Fruit fly (Drosophila melanogaster) whole organism, embryonic: ENCODE measurements around the gene CG15880.

ENCODE experiments used
- B-H2 ChIP-seq: fragments of 200-800 bp; sonication (Bioruptor generic); optimal IDR thresholded peaks from 2 replicates; lab custom pipeline; 2018; ENCODE audit warnings: missing biosample characterization, mild to moderate bottlenecking, missing genetic modification characterization
- CG10209 ChIP-seq: fragments of 200-800 bp; sonication (Bioruptor generic); optimal IDR thresholded peaks from 3 replicates; lab custom pipeline; 2017; ENCODE audit warnings: missing biosample characterization, mild to moderate bottlenecking, missing genetic modification characterization, missing genetic modification reagents
- CG10462 ChIP-seq: fragments of 200-800 bp; sonication (Bioruptor generic); optimal IDR thresholded peaks from 2 replicates; lab custom pipeline; 2016; ENCODE audit warnings: missing biosample characterization, missing genetic modification characterization
- CG11456 ChIP-seq: fragments of 200-800 bp; sonication (Bioruptor generic); IDR thresholded peaks from 3 replicates; pipeline ENCODE4 v1.3.6; 2022; ENCODE audit warnings: missing biosample characterization, missing genetic modification characterization
- CG13894 ChIP-seq: fragments of 200-800 bp; sonication (Bioruptor generic); optimal IDR thresholded peaks from 3 replicates; lab custom pipeline; 2018; ENCODE audit warnings: missing biosample characterization, mild to moderate bottlenecking, missing genetic modification characterization, moderate library complexity
- CG14014 ChIP-seq: fragments of 200-800 bp; sonication (Bioruptor generic); IDR thresholded peaks from 2 replicates; pipeline ENCODE4 v1.3.6; 2022; ENCODE audit warnings: missing biosample characterization, missing genetic modification characterization
- CG14965 ChIP-seq: fragments of 200-800 bp; sonication (Bioruptor generic); optimal IDR thresholded peaks from 2 replicates; lab custom pipeline; 2016; ENCODE audit warnings: missing biosample characterization, missing genetic modification characterization, borderline replicate concordance
- CG15514 ChIP-seq: fragments of 200-800 bp; sonication (Bioruptor generic); optimal IDR thresholded peaks from 3 replicates; lab custom pipeline; 2017; ENCODE audit warnings: missing biosample characterization, missing genetic modification characterization, mild to moderate bottlenecking, moderate library complexity, missing genetic modification reagents
- CG16815 ChIP-seq: fragments of 200-800 bp; sonication (Bioruptor generic); optimal IDR thresholded peaks from 3 replicates; lab custom pipeline; 2017; ENCODE audit warnings: missing biosample characterization, mild to moderate bottlenecking, missing genetic modification characterization
- CG17385 ChIP-seq: fragments of 200-800 bp; sonication (Bioruptor generic); optimal IDR thresholded peaks from 3 replicates; lab custom pipeline; 2018; ENCODE audit warnings: missing biosample characterization, mild to moderate bottlenecking, missing genetic modification characterization
- CG18262 ChIP-seq: fragments of 200-800 bp; optimal IDR thresholded peaks from 3 replicates; lab custom pipeline; 2019; ENCODE audit warnings: missing biosample characterization, mild to moderate bottlenecking, missing genetic modification characterization, moderate library complexity
- CG2129 ChIP-seq: fragments of 200-800 bp; sonication (Bioruptor generic); IDR thresholded peaks from 2 replicates; pipeline ENCODE4 v1.3.6; 2022; ENCODE audit warnings: missing biosample characterization, missing genetic modification characterization; ENCODE audit not compliant: partially characterized antibody
- CG2202 ChIP-seq: fragments of 200-800 bp; sonication (Bioruptor generic); optimal IDR thresholded peaks from 2 replicates; lab custom pipeline; 2018; ENCODE audit warnings: missing biosample characterization, mild to moderate bottlenecking, missing genetic modification characterization
- CG30020 ChIP-seq: fragments of 200-800 bp; optimal IDR thresholded peaks from 2 replicates; lab custom pipeline; 2019; ENCODE audit warnings: missing biosample characterization, mild to moderate bottlenecking, missing genetic modification characterization, moderate library complexity
- CG32532 ChIP-seq: fragments of 200-800 bp; sonication (Bioruptor generic); IDR thresholded peaks from 2 replicates; pipeline ENCODE4 v1.3.6; 2022; ENCODE audit warnings: missing biosample characterization, missing genetic modification characterization
- CG43689 ChIP-seq: fragments of 200-800 bp; sonication (Bioruptor generic); IDR thresholded peaks from 2 replicates; pipeline ENCODE4 v1.3.6; 2022; ENCODE audit warnings: missing biosample characterization, missing genetic modification characterization
- CG7786 ChIP-seq: fragments of 200-800 bp; sonication (Bioruptor generic); optimal IDR thresholded peaks from 2 replicates; lab custom pipeline; 2016; ENCODE audit warnings: missing biosample characterization, missing genetic modification characterization
- CTCF ChIP-seq: fragments of 200-800 bp; sonication (Bioruptor generic); optimal IDR thresholded peaks from 2 replicates; lab custom pipeline; 2017; ENCODE audit warnings: missing biosample characterization, mild to moderate bottlenecking, missing genetic modification characterization, moderate library complexity
- D19B ChIP-seq: fragments of 200-800 bp; sonication (Bioruptor generic); optimal IDR thresholded peaks from 2 replicates; lab custom pipeline; 2017; ENCODE audit warnings: missing biosample characterization, mild to moderate bottlenecking, missing genetic modification characterization
- Dbx ChIP-seq: fragments of 200-800 bp; sonication (Bioruptor generic); IDR thresholded peaks from 3 replicates; pipeline ENCODE4 v1.3.6; 2022; ENCODE audit warnings: missing biosample characterization, missing genetic modification characterization
- Dek ChIP-seq: fragments of 200-800 bp; sonication (Bioruptor generic); optimal IDR thresholded peaks from 3 replicates; lab custom pipeline; 2019; ENCODE audit warnings: missing biosample characterization, mild to moderate bottlenecking, missing genetic modification characterization, moderate library complexity
- Doc2 ChIP-seq: fragments of 200-800 bp; sonication (Bioruptor generic); IDR thresholded peaks from 2 replicates; pipeline ENCODE4 v1.3.6; 2022; ENCODE audit warnings: missing biosample characterization, missing genetic modification characterization
- Dref ChIP-seq: fragments of 200-800 bp; sonication (Bioruptor generic); IDR thresholded peaks from 2 replicates; pipeline ENCODE4 v1.3.6; 2022; ENCODE audit warnings: missing biosample characterization, missing genetic modification characterization
- HmgD ChIP-seq: fragments of 200-800 bp; sonication (Bioruptor generic); optimal IDR thresholded peaks from 3 replicates; lab custom pipeline; 2016; ENCODE audit warnings: missing biosample characterization, missing genetic modification characterization
- Hmx ChIP-seq: fragments of 200-800 bp; sonication (Bioruptor generic); optimal IDR thresholded peaks from 2 replicates; lab custom pipeline; 2016; ENCODE audit warnings: missing biosample characterization, missing genetic modification characterization
- Meics ChIP-seq: fragments of 200-800 bp; sonication (Bioruptor generic); optimal IDR thresholded peaks from 2 replicates; lab custom pipeline; 2017; ENCODE audit warnings: missing biosample characterization, mild to moderate bottlenecking, missing genetic modification characterization
- NK7.1 ChIP-seq: fragments of 200-800 bp; sonication (Bioruptor generic); optimal IDR thresholded peaks from 3 replicates; lab custom pipeline; 2016; ENCODE audit warnings: missing biosample characterization, missing genetic modification characterization
- Scr ChIP-seq: fragments of 200-800 bp; sonication (Bioruptor generic); IDR thresholded peaks from 2 replicates; pipeline ENCODE4 v1.3.6; 2022; ENCODE audit warnings: missing biosample characterization, missing genetic modification characterization; ENCODE audit not compliant: partially characterized antibody
- Side ChIP-seq: fragments of 200-800 bp; sonication (Bioruptor generic); optimal IDR thresholded peaks from 2 replicates; lab custom pipeline; 2016; ENCODE audit warnings: missing biosample characterization, missing genetic modification characterization
- Sry-β ChIP-seq: fragments of 200-800 bp; sonication (Bioruptor generic); optimal IDR thresholded peaks from 2 replicates; lab custom pipeline; 2018; ENCODE audit warnings: missing biosample characterization, mild to moderate bottlenecking, missing genetic modification characterization, moderate library complexity
- abd-A ChIP-seq: fragments of 200-800 bp; sonication (Bioruptor generic); optimal IDR thresholded peaks from 3 replicates; lab custom pipeline; 2019; ENCODE audit warnings: missing biosample characterization, mild to moderate bottlenecking, missing genetic modification characterization, moderate library complexity
- ac ChIP-seq: fragments of 200-800 bp; sonication (Bioruptor generic); optimal IDR thresholded peaks from 3 replicates; lab custom pipeline; 2017; ENCODE audit warnings: missing biosample characterization, mild to moderate bottlenecking, missing genetic modification characterization
- bab2 ChIP-seq: fragments of 200-800 bp; sonication (Bioruptor generic); optimal IDR thresholded peaks from 2 replicates; lab custom pipeline; 2016; ENCODE audit warnings: missing biosample characterization, missing genetic modification characterization
- bigmax ChIP-seq: fragments of 200-800 bp; sonication (Bioruptor generic); optimal IDR thresholded peaks from 2 replicates; lab custom pipeline; 2018; ENCODE audit warnings: missing biosample characterization, mild to moderate bottlenecking, missing genetic modification characterization
- chm ChIP-seq: fragments of 200-800 bp; sonication (Bioruptor generic); IDR thresholded peaks from 2 replicates; pipeline ENCODE4 v1.3.6; 2022; ENCODE audit warnings: missing biosample characterization, missing genetic modification characterization
- crc ChIP-seq: fragments of 200-800 bp; sonication (Bioruptor generic); optimal IDR thresholded peaks from 2 replicates; lab custom pipeline; 2016; ENCODE audit warnings: missing biosample characterization, missing genetic modification characterization
- dan ChIP-seq: fragments of 200-800 bp; sonication (Bioruptor generic); IDR thresholded peaks from 2 replicates; pipeline ENCODE4 v1.3.6; 2022; ENCODE audit warnings: missing biosample characterization, missing genetic modification characterization
- danr ChIP-seq: fragments of 200-800 bp; sonication (Bioruptor generic); IDR thresholded peaks from 2 replicates; pipeline ENCODE4 v1.3.6; 2022; ENCODE audit warnings: missing biosample characterization, missing genetic modification characterization
- esg ChIP-seq: fragments of 200-800 bp; sonication (Bioruptor generic); conservative IDR thresholded peaks from 2 replicates; pipeline ENCODE4 v1.3.6; 2022; ENCODE audit warnings: missing biosample characterization, missing genetic modification characterization
- exex ChIP-seq: fragments of 200-800 bp; sonication (Bioruptor generic); optimal IDR thresholded peaks from 4 replicates; lab custom pipeline; 2018; ENCODE audit warnings: missing biosample characterization, mild to moderate bottlenecking, missing genetic modification characterization, moderate library complexity
- gce ChIP-seq: fragments of 200-800 bp; sonication (Bioruptor generic); IDR thresholded peaks from 3 replicates; pipeline ENCODE4 v1.3.6; 2022; ENCODE audit warnings: missing biosample characterization, missing genetic modification characterization
- gsb ChIP-seq: fragments of 200-800 bp; sonication (Bioruptor generic); IDR thresholded peaks from 2 replicates; pipeline ENCODE4 v1.3.6; 2022; ENCODE audit warnings: missing biosample characterization, missing genetic modification characterization
- hth ChIP-seq: fragments of >200 bp; optimal IDR thresholded peaks from 2 replicates; lab custom pipeline; 2017; ENCODE audit warnings: inconsistent platforms
- maf-S ChIP-seq: fragments of 200-800 bp; sonication (Bioruptor generic); optimal IDR thresholded peaks from 2 replicates; lab custom pipeline; 2016; ENCODE audit warnings: missing biosample characterization, missing genetic modification characterization
- pho ChIP-seq: fragments of 200-800 bp; sonication (Bioruptor generic); optimal IDR thresholded peaks from 2 replicates; lab custom pipeline; 2016; ENCODE audit warnings: missing biosample characterization, missing genetic modification characterization
- sim ChIP-seq: fragments of 200-800 bp; sonication (Bioruptor generic); IDR thresholded peaks from 2 replicates; pipeline ENCODE4 v1.3.6; 2022; ENCODE audit warnings: missing biosample characterization, missing genetic modification characterization
- so ChIP-seq: fragments of 200-800 bp; sonication (Bioruptor generic); IDR thresholded peaks from 3 replicates; pipeline ENCODE4 v1.3.6; 2022; ENCODE audit warnings: missing biosample characterization, missing genetic modification characterization
- sob ChIP-seq: fragments of 200-800 bp; sonication (Bioruptor generic); IDR thresholded peaks from 2 replicates; pipeline ENCODE4 v1.3.6; 2022; ENCODE audit warnings: missing biosample characterization, missing genetic modification characterization
- tin ChIP-seq: fragments of 200-800 bp; sonication (Bioruptor generic); optimal IDR thresholded peaks from 3 replicates; lab custom pipeline; 2016; ENCODE audit warnings: missing biosample characterization, missing genetic modification characterization
- tna ChIP-seq: fragments of 200-800 bp; sonication (Bioruptor generic); IDR thresholded peaks from 2 replicates; pipeline ENCODE4 v1.3.6; 2022; ENCODE audit warnings: missing biosample characterization, missing genetic modification characterization; ENCODE audit not compliant: partially characterized antibody
- unpg ChIP-seq: fragments of 200-800 bp; sonication (Bioruptor generic); optimal IDR thresholded peaks from 3 replicates; lab custom pipeline; 2018; ENCODE audit warnings: missing biosample characterization, mild to moderate bottlenecking, missing genetic modification characterization, moderate library complexity

The CG15880 gene

DNA sequence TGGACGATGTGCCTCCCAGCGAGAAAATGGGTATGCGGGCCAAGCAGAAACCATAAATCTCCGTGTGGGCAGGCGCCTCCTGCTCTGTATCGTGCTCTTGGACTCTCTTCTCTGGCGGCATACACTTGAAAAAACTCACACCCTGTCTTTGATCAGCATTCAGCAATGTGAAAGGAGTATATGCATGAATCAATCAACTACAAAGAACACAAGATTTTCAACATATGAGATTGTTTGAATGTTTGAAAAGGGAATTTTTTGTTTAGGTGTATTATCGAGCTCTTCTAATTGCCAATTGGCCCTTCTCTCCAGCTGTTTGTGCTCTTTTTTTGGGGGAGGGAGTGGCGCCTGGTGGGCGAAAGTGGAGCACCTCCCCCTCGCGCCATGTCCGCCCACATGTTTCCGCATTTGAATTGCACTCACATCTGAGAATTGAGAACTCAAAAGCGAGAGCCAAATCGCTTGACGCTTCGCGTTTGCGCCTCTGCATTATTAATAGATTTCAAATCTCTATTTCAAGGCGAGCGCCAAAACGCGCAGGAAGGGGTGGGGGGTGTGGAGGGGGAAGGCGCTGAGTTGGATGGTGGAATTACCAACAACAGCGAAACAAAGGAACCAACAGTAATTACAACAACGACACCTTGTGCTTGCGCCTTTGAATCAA lies 27.7 kb upstream of the CG15880 start (continued):
- TF ChIP-seq Hmx (GFP tag; lab: Kevin White, UChicago) (no peak), bab2 (GFP tag; lab: Kevin White, UChicago) (peak; percentile 85), CG2202 (tag; lab: Kevin White, UChicago) (peak; percentile 37), HmgD (GFP tag; lab: Kevin White, UChicago) (peak; percentile 17), Dbx (GFP tag; lab: Robert Waterston, UW) (peak; percentile 92), CG17385 (peak; percentile 84), CTCF (GFP tag; lab: Kevin White, UChicago) (peak; percentile 50), Dref (peak; percentile 38; the same call in 1 of the 2 replicates), abd-A (tag; lab: Kevin White, UChicago) (peak; percentile 54), sob (peak; percentile 87), esg (peak; percentile 82), unpg (GFP tag; lab: Kevin White, UChicago) (peak; percentile 89), maf-S (GFP tag; lab: Kevin White, UChicago) (peak; percentile 74), Meics (peak; percentile 90), D19B (GFP tag; lab: Kevin White, UChicago) (peak; percentile 59), bigmax (no peak), CG32532 (GFP tag; lab: Robert Waterston, UW) (peak; percentile 94), CG7786 (GFP tag; lab: Kevin White, UChicago) (peak; percentile 90), CG15514 (GFP tag; lab: Kevin White, UChicago) (peak; percentile 77), CG2129 (no peak), B-H2 (GFP tag; lab: Kevin White, UChicago) (peak; percentile 72), CG11456 (GFP tag; lab: Robert Waterston, UW) (peak; percentile 92), hth (no peak), so (GFP tag; lab: Robert Waterston, UW) (peak; percentile 91), CG16815 (GFP tag; lab: Kevin White, UChicago) (peak; percentile 56), Doc2 (GFP tag; lab: Robert Waterston, UW) (0 out of 2 replicates have a peak, but pooled peaks have one; percentile 40), CG13894 (peak; percentile 48), CG43689 (GFP tag; lab: Robert Waterston, UW) (peak; percentile 76), gsb (GFP tag; lab: Robert Waterston, UW) (peak; percentile 82), danr (GFP tag; lab: Robert Waterston, UW) (peak; percentile 73; the same call in 1 of the 2 replicates), sim (GFP tag; lab: Robert Waterston, UW) (no peak; the same call in none of the 2 replicates), Side (peak; percentile 88), CG10209 (GFP tag; lab: Kevin White, UChicago) (peak; percentile 86), pho (GFP tag; lab: Kevin White, UChicago) (peak; percentile 85), crc (GFP tag; lab: Kevin White, UChicago) (peak; percentile 85), NK7.1 (GFP tag; lab: Kevin White, UChicago) (peak; percentile 83), Sry-β (GFP tag; lab: Kevin White, UChicago) (no peak), CG14014 (GFP tag; lab: Robert Waterston, UW) (peak; percentile 90), ac (GFP tag; lab: Kevin White, UChicago) (no peak), Dek (peak; percentile 84), tin (GFP tag; lab: Kevin White, UChicago) (peak; percentile 80), exex (tag; lab: Kevin White, UChicago) (peak; percentile 64), chm (peak; percentile 89), CG18262 (tag; lab: Kevin White, UChicago) (peak; percentile 80), tna (GFP tag; lab: Robert Waterston, UW) (no peak), Scr (no peak), dan (GFP tag; lab: Robert Waterston, UW) (no peak), CG14965 (GFP tag; lab: Kevin White, UChicago) (peak; percentile 35), CG10462 (peak; percentile 16), CG30020 (peak; percentile 2), gce (GFP tag; lab: Robert Waterston, UW) (peak; percentile 69; the same call in 1 of the 3 replicates)
